Worm (Caenorhabditis elegans): Measurements from ENCODE around the gene Y43F8C.11.

DNA sequence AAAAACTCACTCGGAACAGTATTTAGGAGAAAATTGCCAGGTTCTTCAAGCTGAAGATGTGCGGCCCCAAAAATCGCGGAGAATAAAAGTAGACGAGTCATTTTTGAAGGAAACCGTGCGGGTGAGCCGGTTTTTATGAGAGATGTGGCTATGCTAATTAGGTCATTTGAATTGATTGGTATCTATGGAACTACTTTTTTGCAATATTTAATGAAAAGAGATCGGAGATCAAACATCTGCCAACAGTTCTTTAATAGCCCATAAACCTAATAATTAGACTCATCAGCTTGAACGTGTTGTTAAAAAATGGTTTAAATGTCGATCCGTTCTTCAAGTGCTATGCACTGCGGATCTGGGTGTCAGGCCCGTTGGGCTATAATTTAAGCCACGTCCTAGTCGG is 45.4 kb downstream of the Y43F8C.11 start, which contains the start of gene Y43F8C.16:
- TF ChIP-seq ztf-11 (tag; optimal IDR thresholded peaks at IDR 0.05) (no peak), nhr-10 (tag; optimal IDR thresholded peaks at IDR 0.05) (no peak), sma-3 (GFP tag; optimal IDR thresholded peaks at IDR 0.05) (no peak), mdl-1 (tag; optimal IDR thresholded peaks at IDR 0.05) (no peak), ceh-82 (tag; optimal IDR thresholded peaks at IDR 0.05) (no peak), unc-62 (GFP tag; optimal IDR thresholded peaks at IDR 0.05) (no peak), nhr-11 (tag; optimal IDR thresholded peaks at IDR 0.05) (no peak)

Measured in whole organism, L2 larva.